Fruit fly (Drosophila melanogaster) whole organism, adult: ENCODE results near the gene pdgy.

Source experiments
- CG11617 ChIP-seq: fragments of 200-800 bp; sonication (Bioruptor generic); optimal IDR thresholded peaks from 2 replicates; lab custom pipeline; 2017; ENCODE audit warnings: mild to moderate bottlenecking, missing biosample characterization, missing genetic modification reagents, missing genetic modification characterization
- CG12768 ChIP-seq: fragments of 200-800 bp; sonication (Bioruptor generic); optimal IDR thresholded peaks from 2 replicates; lab custom pipeline; 2017; ENCODE audit warnings: missing biosample characterization, missing genetic modification characterization, mild to moderate bottlenecking, moderate library complexity, missing genetic modification reagents
- CG14711 ChIP-seq: fragments of 200-800 bp; sonication (Bioruptor generic); optimal IDR thresholded peaks from 2 replicates; lab custom pipeline; 2018; ENCODE audit warnings: missing biosample characterization, mild to moderate bottlenecking, missing genetic modification characterization, moderate library complexity
- CG1620 ChIP-seq: fragments of 200-800 bp; sonication (Bioruptor generic); optimal IDR thresholded peaks from 2 replicates; lab custom pipeline; 2016; ENCODE audit warnings: missing biosample characterization, missing genetic modification characterization
- CG33017 ChIP-seq: fragments of 200-800 bp; sonication (Bioruptor generic); optimal IDR thresholded peaks from 2 replicates; lab custom pipeline; 2018; ENCODE audit warnings: missing biosample characterization, mild to moderate bottlenecking, missing genetic modification characterization, moderate library complexity
- CG5204 ChIP-seq: fragments of 200-800 bp; sonication (Bioruptor generic); optimal IDR thresholded peaks from 2 replicates; lab custom pipeline; 2016; ENCODE audit warnings: missing biosample characterization, missing genetic modification characterization
- CG7045 ChIP-seq: fragments of 200-800 bp; sonication (Bioruptor generic); optimal IDR thresholded peaks from 2 replicates; lab custom pipeline; 2017; ENCODE audit warnings: missing biosample characterization, mild to moderate bottlenecking, missing genetic modification characterization
- CG7101 ChIP-seq: fragments of 200-800 bp; sonication (Bioruptor generic); optimal IDR thresholded peaks from 2 replicates; lab custom pipeline; 2018; ENCODE audit warnings: missing biosample characterization, mild to moderate bottlenecking, missing genetic modification characterization, moderate library complexity
- Clk ChIP-seq: fragments of 200-800 bp; sonication (Bioruptor generic); optimal IDR thresholded peaks from 2 replicates; lab custom pipeline; 2017; ENCODE audit warnings: missing biosample characterization, missing genetic modification characterization
- Crg-1 ChIP-seq: fragments of 200-800 bp; sonication (Bioruptor generic); optimal IDR thresholded peaks from 2 replicates; lab custom pipeline; 2016; ENCODE audit warnings: missing biosample characterization, missing genetic modification characterization
- Hr96 ChIP-seq: fragments of 200-800 bp; sonication (Bioruptor generic); optimal IDR thresholded peaks from 2 replicates; lab custom pipeline; 2016; ENCODE audit warnings: missing biosample characterization, missing genetic modification characterization
- Mnt ChIP-seq: fragments of 200-800 bp; sonication (Bioruptor generic); optimal IDR thresholded peaks from 2 replicates; lab custom pipeline; 2016; ENCODE audit warnings: missing biosample characterization, mild to moderate bottlenecking, missing genetic modification characterization
- bab1 ChIP-seq: fragments of 200-800 bp; sonication (Bioruptor generic); optimal IDR thresholded peaks from 3 replicates; lab custom pipeline; 2019; ENCODE audit warnings: missing biosample characterization, mild to moderate bottlenecking, missing genetic modification characterization, moderate library complexity
- cic ChIP-seq: fragments of 200-800 bp; sonication (Bioruptor generic); optimal IDR thresholded peaks from 2 replicates; lab custom pipeline; 2017; ENCODE audit warnings: missing biosample characterization, mild to moderate bottlenecking, missing genetic modification characterization, moderate library complexity
- cnc ChIP-seq, 2 experiments: fragments of >200 bp; optimal IDR thresholded peaks; 2 replicates each; lab custom pipeline; 2017
- kay ChIP-seq: fragments of 200-800 bp; sonication (Bioruptor generic); peaks from one replicate; lab custom pipeline; 2016; ENCODE audit warnings: missing biosample characterization, missing genetic modification characterization, borderline replicate concordance
- ovo ChIP-seq: fragments of 200-800 bp; sonication (Bioruptor generic); optimal IDR thresholded peaks from 2 replicates; lab custom pipeline; 2016; ENCODE audit warnings: missing biosample characterization, missing genetic modification characterization
- pad ChIP-seq: fragments of 200-800 bp; sonication (Bioruptor generic); optimal IDR thresholded peaks from 3 replicates; lab custom pipeline; 2017; ENCODE audit warnings: missing biosample characterization, missing genetic modification characterization, mild to moderate bottlenecking, moderate library complexity, missing genetic modification reagents
- tj ChIP-seq: fragments of 200-800 bp; sonication (Bioruptor generic); optimal IDR thresholded peaks from 3 replicates; lab custom pipeline; 2017; ENCODE audit warnings: missing biosample characterization, mild to moderate bottlenecking, missing genetic modification characterization, moderate library complexity
- toe ChIP-seq: fragments of 200-800 bp; sonication (Bioruptor generic); optimal IDR thresholded peaks from 2 replicates; lab custom pipeline; 2016; ENCODE audit warnings: missing biosample characterization, missing genetic modification characterization

pdgy gene

dm6 chrX:14910464-14911349, 42.6 kb downstream of the pdgy start, which contains the start of gene CG14406:
Gene CG14406, minus strand, starts transcription at chrX:14910845.
- TF ChIP-seq toe (GFP tag; lab: Kevin White, UChicago) (no peak), CG7045 (no peak)

- TF ChIP-seq CG7045 (no peak), toe (GFP tag; lab: Kevin White, UChicago) (no peak), cic (GFP tag; lab: Kevin White, UChicago) (no peak), CG14711 (tag; lab: Kevin White, UChicago) (no peak), CG1620 (GFP tag; lab: Kevin White, UChicago) (no peak), CG33017 (tag; lab: Kevin White, UChicago) (no peak), Hr96 (GFP tag; lab: Kevin White, UChicago) (no peak), CG12768 (GFP tag; lab: Kevin White, UChicago) (no peak), kay (GFP tag; lab: Kevin White, UChicago) (no peak), Mnt (GFP tag; lab: Kevin White, UChicago) (no peak), CG7101 (tag; lab: Kevin White, UChicago) (no peak), cnc (optimal IDR thresholded peaks at IDR 0.05; lab: Kevin White, UChicago) (no peak), CG11617 (no peak), pad (no peak)
Measured at dm6 chrX:14909658-14910378, 43.5 kb downstream of the pdgy start, which contains the start of gene fiz. Gene fiz, minus strand, starts transcription at chrX:14909708.

- no peak for TF ChIP-seq toe (GFP tag; lab: Kevin White, UChicago)
- TF ChIP-seq CG12768 (GFP tag; lab: Kevin White, UChicago) = no peak
- peak; percentile 5 for TF ChIP-seq kay (GFP tag; lab: Kevin White, UChicago)
- TF ChIP-seq cnc (optimal IDR thresholded peaks at IDR 0.05; lab: Kevin White, UChicago) = no peak
- peak; percentile 47 for TF ChIP-seq CG33017 (tag; lab: Kevin White, UChicago)
- peak; percentile 1 for TF ChIP-seq Mnt (GFP tag; lab: Kevin White, UChicago)
- TF ChIP-seq CG7101 (tag; lab: Kevin White, UChicago) = peak; percentile 56
- no peak for TF ChIP-seq Clk (GFP tag; lab: Kevin White, UChicago)
- TF ChIP-seq bab1 (GFP tag; lab: Kevin White, UChicago) = no peak
- TF ChIP-seq CG14711 (tag; lab: Kevin White, UChicago) = peak; percentile 15
- TF ChIP-seq pad = no peak
- no peak for TF ChIP-seq Hr96 (GFP tag; lab: Kevin White, UChicago)
- TF ChIP-seq CG11617 = no peak
- TF ChIP-seq CG5204 (GFP tag; lab: Kevin White, UChicago) = peak; percentile 21
- no peak for TF ChIP-seq ovo (GFP tag; lab: Kevin White, UChicago)
- no peak for TF ChIP-seq CG7045
- TF ChIP-seq tj (GFP tag; lab: Kevin White, UChicago) = no peak
Measured at dm6 chrX:14909051-14909450, 44.3 kb downstream of the pdgy start.

- no peak for TF ChIP-seq CG33017 (tag; lab: Kevin White, UChicago)
- peak; percentile 11 for TF ChIP-seq ovo (GFP tag; lab: Kevin White, UChicago)
- no peak for TF ChIP-seq toe (GFP tag; lab: Kevin White, UChicago)
- no peak for TF ChIP-seq CG7101 (tag; lab: Kevin White, UChicago)
- TF ChIP-seq pad = no peak
- peak; percentile 1 for TF ChIP-seq kay (GFP tag; lab: Kevin White, UChicago)
- TF ChIP-seq cnc (optimal IDR thresholded peaks at IDR 0.05; lab: Kevin White, UChicago) = no peak
- TF ChIP-seq Hr96 (GFP tag; lab: Kevin White, UChicago) = peak; percentile 25
- peak; percentile 1 for TF ChIP-seq Mnt (GFP tag; lab: Kevin White, UChicago)
Measured at dm6 chrX:14905499-14906044, 47.8 kb downstream of the pdgy start, which contains the start of gene CG9512. Gene CG9512, minus strand, starts transcription at chrX:14905549.

dm6 chrX:14897592-14897991, 55.7 kb downstream of the pdgy start:
- no peak for TF ChIP-seq Clk (GFP tag; lab: Kevin White, UChicago)
- no peak for TF ChIP-seq Crg-1 (GFP tag; lab: Kevin White, UChicago)
- no peak for TF ChIP-seq kay (GFP tag; lab: Kevin White, UChicago)
- no peak for TF ChIP-seq CG33017 (tag; lab: Kevin White, UChicago)
- TF ChIP-seq CG14711 (tag; lab: Kevin White, UChicago) = no peak
- TF ChIP-seq cic (GFP tag; lab: Kevin White, UChicago) = no peak
- TF ChIP-seq Hr96 (GFP tag; lab: Kevin White, UChicago) = no peak
- no peak for TF ChIP-seq CG12768 (GFP tag; lab: Kevin White, UChicago)
- no peak for TF ChIP-seq CG7045
- TF ChIP-seq bab1 (GFP tag; lab: Kevin White, UChicago) = no peak
- no peak for TF ChIP-seq CG11617
- no peak for TF ChIP-seq cnc (optimal IDR thresholded peaks at IDR 0.05; lab: Kevin White, UChicago)
- TF ChIP-seq CG7101 (tag; lab: Kevin White, UChicago) = no peak
- no peak for TF ChIP-seq ovo (GFP tag; lab: Kevin White, UChicago)
- no peak for TF ChIP-seq toe (GFP tag; lab: Kevin White, UChicago)
- TF ChIP-seq CG5204 (GFP tag; lab: Kevin White, UChicago) = no peak
